Fruit fly (Drosophila melanogaster): Measurements from ENCODE around the gene CG7768.

The CG7768 gene

DNA sequence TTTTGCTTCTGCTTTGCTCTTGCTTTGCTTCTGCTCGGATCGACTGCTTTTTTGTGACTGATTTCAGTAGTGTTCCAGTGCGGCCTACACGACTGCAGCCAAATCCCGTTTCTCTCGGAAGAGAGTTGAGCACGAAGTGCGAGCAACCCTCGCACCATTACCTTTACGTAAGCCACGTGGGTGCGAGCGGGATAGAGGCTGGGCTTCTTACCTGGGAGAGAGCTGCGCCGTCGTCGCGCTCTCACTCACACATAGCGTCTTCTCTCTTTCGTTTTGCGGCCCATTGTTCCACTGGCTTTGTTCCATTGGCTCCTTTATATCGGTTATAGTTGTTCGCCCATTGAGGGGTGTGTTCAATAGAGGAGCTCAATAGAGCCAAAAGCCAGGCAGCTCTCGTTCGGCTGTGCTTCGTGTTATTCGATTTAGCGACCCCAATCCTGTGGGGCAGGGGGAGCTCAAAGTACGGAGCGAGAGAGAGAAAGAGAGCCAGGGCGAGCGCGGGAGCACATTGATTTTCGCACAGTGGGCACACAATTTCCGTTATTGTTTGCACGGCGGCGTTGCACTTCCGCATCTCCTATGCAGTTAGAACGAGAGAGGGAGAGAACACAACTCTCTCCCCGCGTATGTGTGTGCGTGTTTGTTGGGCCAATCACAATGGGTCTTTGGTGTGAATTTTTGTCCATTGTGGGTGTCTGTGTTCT lies 40.4 kb upstream of the CG7768 start (continued):
- TF ChIP-seq ftz-f1 (GFP tag; optimal IDR thresholded peaks at IDR 0.05) (no peak), CG3847 (GFP tag; IDR thresholded peaks at IDR 0.05) (no peak), jumu (GFP tag; optimal IDR thresholded peaks at IDR 0.05) (no peak), CG1603 (tag; optimal IDR thresholded peaks at IDR 0.05) (no peak), CG15514 (GFP tag; optimal IDR thresholded peaks at IDR 0.05) (no peak), CG12769 (tag; optimal IDR thresholded peaks at IDR 0.05) (peak; percentile 9), toy (GFP tag; IDR thresholded peaks at IDR 0.05) (no peak), NfI (GFP tag; optimal IDR thresholded peaks at IDR 0.05) (no peak), Antp (GFP tag; optimal IDR thresholded peaks at IDR 0.05) (no peak), seq (GFP tag; IDR thresholded peaks at IDR 0.05) (peak; percentile 92), CG2199 (GFP tag; IDR thresholded peaks at IDR 0.05) (no peak), CG2875 (GFP tag; optimal IDR thresholded peaks at IDR 0.05) (no peak), CG6272 (GFP tag; IDR thresholded peaks at IDR 0.05) (no peak), CG11695 (GFP tag; IDR thresholded peaks at IDR 0.05) (no peak), CG14860 (GFP tag; IDR thresholded peaks at IDR 0.05; ENCODE audit: partially characterized antibody) (no peak), Ets65A (GFP tag) (no peak), so (GFP tag; IDR thresholded peaks at IDR 0.05) (peak; percentile 34; the same call in 1 of the 3 replicates), pros (GFP tag; optimal IDR thresholded peaks at IDR 0.05) (peak; percentile 79), vfl (GFP tag; optimal IDR thresholded peaks at IDR 0.05) (no peak), slbo (GFP tag; IDR thresholded peaks at IDR 0.05) (no peak), Spps (tag; optimal IDR thresholded peaks at IDR 0.05) (no peak), CG8089 (GFP tag; optimal IDR thresholded peaks at IDR 0.05) (no peak), sens (GFP tag) (peak; percentile 84), Doc2 (GFP tag; IDR thresholded peaks at IDR 0.05) (no peak), CG14014 (GFP tag; IDR thresholded peaks at IDR 0.05) (no peak), Eip74EF (GFP tag; optimal IDR thresholded peaks at IDR 0.05) (peak in 1 of 2 experiments; percentile 50), Xrp1 (GFP tag; IDR thresholded peaks at IDR 0.05) (no peak), Dad (GFP tag; optimal IDR thresholded peaks at IDR 0.05) (no peak), Hsf (GFP tag; optimal IDR thresholded peaks at IDR 0.05) (no peak), CG4820 (GFP tag; optimal IDR thresholded peaks at IDR 0.05) (no peak), da (GFP tag; optimal IDR thresholded peaks at IDR 0.05) (no peak), klu (GFP tag; IDR thresholded peaks at IDR 0.05) (no peak), tap (tag; optimal IDR thresholded peaks at IDR 0.05) (no peak), peb (GFP tag; IDR thresholded peaks at IDR 0.05) (peak; percentile 14; the same call in 1 of the 2 replicates), sd (tag; optimal IDR thresholded peaks at IDR 0.05) (no peak), CG17359 (tag; optimal IDR thresholded peaks at IDR 0.05) (no peak), lab (GFP tag; optimal IDR thresholded peaks at IDR 0.05) (no peak), CG18619 (GFP tag; optimal IDR thresholded peaks at IDR 0.05) (no peak), CG14667 (GFP tag; IDR thresholded peaks at IDR 0.05) (no peak), nerfin-1 (tag; optimal IDR thresholded peaks at IDR 0.05) (no peak), repo (GFP tag; optimal IDR thresholded peaks at IDR 0.05) (no peak), CG33213 (GFP tag; optimal IDR thresholded peaks at IDR 0.05) (no peak), vvl (GFP tag; IDR thresholded peaks at IDR 0.05) (no peak), CG6813 (GFP tag; optimal IDR thresholded peaks at IDR 0.05) (no peak), HLH54F (GFP tag; optimal IDR thresholded peaks at IDR 0.05) (no peak), CG5245 (GFP tag; optimal IDR thresholded peaks at IDR 0.05) (no peak), CG31224 (GFP tag; IDR thresholded peaks at IDR 0.05) (no peak), ab (GFP tag; optimal IDR thresholded peaks at IDR 0.05) (no peak), Elba2 (GFP tag; optimal IDR thresholded peaks at IDR 0.05) (peak; percentile 9), C15 (GFP tag; IDR thresholded peaks at IDR 0.05) (no peak), CG12219 (GFP tag; optimal IDR thresholded peaks at IDR 0.05) (no peak)

All from whole organism, embryonic.